Worm (Caenorhabditis elegans) whole organism, late embryonic: ENCODE results near the gene Y53C12A.7.

Source experiments
- tbx-7 ChIP-seq: sonication (generic microtip); optimal IDR thresholded peaks from 2 replicates; lab custom pipeline; 2016; ENCODE audit warnings: missing genotype, missing genetic modification characterization, missing compliant biosample characterization
- unc-42 ChIP-seq: sonication (generic microtip); optimal IDR thresholded peaks from 2 replicates; lab custom pipeline; 2016; ENCODE audit warnings: missing genotype, missing genetic modification characterization, missing compliant biosample characterization

ce11 chrII:9704746-9705145, 4.4 kb downstream of the Y53C12A.7 start, which contains the start of gene Y53C12A.10:
- TF ChIP-seq tbx-7 (tag; lab: Kevin White, UChicago), result no peak
- TF ChIP-seq unc-42, result no peak
